Worm (Caenorhabditis elegans) whole organism, midembryonic: ENCODE results near the gene C03A3.1.

Experiments
- T22C8.4 ChIP-seq: fragments of 200-800 bp; sonication (Bioruptor generic); IDR thresholded peaks from 2 replicates; pipeline ENCODE4 v1.3.6; 2022; ENCODE audit warnings: missing genetic modification characterization, missing compliant biosample characterization
- cog-1 ChIP-seq: sonication (generic microtip); optimal IDR thresholded peaks from 2 replicates; lab custom pipeline; 2016; ENCODE audit warnings: missing genetic modification characterization, missing compliant biosample characterization
- flt-1 ChIP-seq: fragments of 200-800 bp; sonication (Bioruptor generic); IDR thresholded peaks from 2 replicates; pipeline ENCODE4 v1.3.6; 2022; ENCODE audit warnings: missing genetic modification characterization, missing compliant biosample characterization
- ref-1 ChIP-seq: fragments of 200-800 bp; sonication (Bioruptor generic); conservative IDR thresholded peaks from 2 replicates; pipeline ENCODE4 v1.3.6; 2022; ENCODE audit warnings: missing genetic modification reagents, missing genetic modification characterization, missing compliant biosample characterization
- tab-1 ChIP-seq: fragments of 200-800 bp; sonication (Bioruptor generic); IDR thresholded peaks from 2 replicates; pipeline ENCODE4 v1.3.6; 2022; ENCODE audit warnings: missing genetic modification characterization, missing compliant biosample characterization
- ztf-23 ChIP-seq: fragments of 200-800 bp; sonication (Bioruptor generic); IDR thresholded peaks from 2 replicates; pipeline ENCODE4 v1.3.6; 2022; ENCODE audit warnings: missing genetic modification reagents, missing genetic modification characterization, missing compliant biosample characterization
- ztf-29 ChIP-seq: fragments of 200-800 bp; sonication (Bioruptor generic); IDR thresholded peaks from 2 replicates; pipeline ENCODE4 v1.3.6; 2022; ENCODE audit warnings: missing genetic modification reagents, missing genetic modification characterization, missing compliant biosample characterization

DNA sequence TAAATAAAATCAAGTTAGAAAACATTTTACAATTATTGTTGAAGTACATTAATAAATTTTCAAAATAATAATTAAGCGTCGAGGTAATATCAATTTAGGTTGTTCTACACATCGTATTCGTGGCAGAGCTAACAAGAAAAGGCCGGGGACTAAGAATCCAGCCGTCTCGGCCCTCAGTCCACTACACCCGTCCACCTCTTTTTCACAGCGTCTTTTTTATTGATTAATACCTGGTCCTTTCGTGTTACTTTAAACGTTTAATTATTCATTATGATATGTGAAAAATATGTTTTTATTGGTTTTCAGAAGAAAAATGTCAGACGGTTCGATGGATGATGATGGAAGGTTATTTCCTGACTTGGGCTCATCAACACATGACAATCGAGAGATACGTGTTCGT, 49.9 kb downstream of the C03A3.1 start, which contains the start of gene vhl-1:
- TF ChIP-seq ztf-23 (GFP tag; lab: Robert Waterston, UW) (no peak), tab-1 (GFP tag; lab: Robert Waterston, UW) (no peak), ref-1 (GFP tag; lab: Robert Waterston, UW) (no peak), T22C8.4 (no peak), cog-1 (no peak), flt-1 (no peak), ztf-29 (no peak)
